Worm (Caenorhabditis elegans): ENCODE data around the gene F16G10.3.

Gene F16G10.3

DNA sequence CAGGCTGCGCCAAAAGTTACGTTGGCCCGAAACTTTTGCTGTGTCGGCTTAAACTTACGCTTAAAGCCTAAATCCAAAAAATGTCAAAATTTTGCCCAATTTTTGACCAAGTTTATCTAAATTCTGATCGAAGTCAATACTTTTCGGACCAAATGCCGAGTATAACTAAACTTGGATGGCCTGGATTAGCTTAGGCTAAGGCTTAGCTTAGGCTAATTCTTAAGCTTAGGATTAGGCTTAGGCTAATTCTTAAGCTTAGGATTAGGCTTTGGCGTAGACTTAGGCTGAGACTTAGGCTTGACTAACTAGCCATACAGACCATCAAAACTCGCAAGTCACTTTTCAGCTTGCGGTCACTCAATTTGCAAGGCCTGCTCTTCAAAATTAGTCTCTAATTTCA is 36.0 kb upstream of the F16G10.3 start:
- TF ChIP-seq pag-3 (tag; optimal IDR thresholded peaks at IDR 0.05; ENCODE audit: borderline replicate concordance, insufficient read depth) (no peak), hlh-4 (tag; optimal IDR thresholded peaks at IDR 0.05) (no peak), aha-1 (tag; optimal IDR thresholded peaks at IDR 0.05) (no peak), C04F5.9 (tag; optimal IDR thresholded peaks at IDR 0.05) (no peak), ceh-63 (GFP tag; optimal IDR thresholded peaks at IDR 0.05) (no peak), hpl-2 (GFP tag; optimal IDR thresholded peaks at IDR 0.05) (no peak), unc-130 (tag; optimal IDR thresholded peaks at IDR 0.05) (no peak), pax-3 (tag; optimal IDR thresholded peaks at IDR 0.05) (no peak), tlp-1 (tag; optimal IDR thresholded peaks at IDR 0.05) (no peak), elt-2 (tag; optimal IDR thresholded peaks at IDR 0.05) (no peak), mep-1 (tag; optimal IDR thresholded peaks at IDR 0.05) (no peak), efl-3 (GFP tag; optimal IDR thresholded peaks at IDR 0.05) (no peak), unc-30 (tag; optimal IDR thresholded peaks at IDR 0.05) (no peak), ztf-11 (tag; optimal IDR thresholded peaks at IDR 0.05) (no peak), dpl-1 (GFP tag; optimal IDR thresholded peaks at IDR 0.05) (no peak), zag-1 (tag; optimal IDR thresholded peaks at IDR 0.05) (no peak), ets-5 (GFP tag; IDR thresholded peaks at IDR 0.05) (no peak), nhr-237 (tag; optimal IDR thresholded peaks at IDR 0.05) (no peak)

DNA sequence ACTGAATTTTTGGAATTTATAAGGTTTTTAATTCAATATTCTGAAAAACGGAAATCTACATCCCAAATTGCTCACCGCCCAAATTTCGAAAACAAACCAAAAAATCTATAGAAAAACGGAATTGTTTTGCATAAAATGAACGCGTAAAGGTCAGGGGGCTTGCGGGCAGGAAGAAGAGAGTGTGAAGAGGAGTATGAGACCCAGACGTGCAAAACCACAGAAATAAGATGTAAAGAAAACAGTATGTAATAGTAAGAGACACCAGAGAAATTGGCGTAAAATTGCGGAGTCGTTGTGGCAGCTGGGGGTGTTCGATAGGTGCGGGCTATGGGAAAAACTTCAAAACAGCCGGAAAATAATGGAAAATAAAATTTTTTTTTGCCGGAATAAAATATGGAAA is 31.2 kb upstream of the F16G10.3 start:
- TF ChIP-seq grh-1 (GFP tag; IDR thresholded peaks at IDR 0.05) (no peak), efl-1 (optimal IDR thresholded peaks at IDR 0.05) (peak; percentile 34 to 44), efl-1 (GFP tag; optimal IDR thresholded peaks at IDR 0.05 in 1 of 2) (peak; percentile 18 to 20), mep-1 (tag; optimal IDR thresholded peaks at IDR 0.05) (peak; percentile 35), snu-23 (GFP tag; optimal IDR thresholded peaks at IDR 0.05) (peak; percentile 6), F16B12.6 (tag; optimal IDR thresholded peaks at IDR 0.05) (peak; percentile 4), lsy-2 (tag; optimal IDR thresholded peaks at IDR 0.05) (peak in 1 of 2 experiments; percentile 10), dpl-1 (GFP tag; optimal IDR thresholded peaks at IDR 0.05) (no peak), lin-14 (GFP tag; optimal IDR thresholded peaks at IDR 0.05) (peak; percentile 61), irx-1 (tag; optimal IDR thresholded peaks at IDR 0.05) (no peak), nhr-28 (tag; optimal IDR thresholded peaks at IDR 0.05) (no peak), lin-35 (GFP tag; optimal IDR thresholded peaks at IDR 0.05) (peak; percentile 10 to 23), rnt-1 (tag; optimal IDR thresholded peaks at IDR 0.05) (peak; percentile 78)

DNA sequence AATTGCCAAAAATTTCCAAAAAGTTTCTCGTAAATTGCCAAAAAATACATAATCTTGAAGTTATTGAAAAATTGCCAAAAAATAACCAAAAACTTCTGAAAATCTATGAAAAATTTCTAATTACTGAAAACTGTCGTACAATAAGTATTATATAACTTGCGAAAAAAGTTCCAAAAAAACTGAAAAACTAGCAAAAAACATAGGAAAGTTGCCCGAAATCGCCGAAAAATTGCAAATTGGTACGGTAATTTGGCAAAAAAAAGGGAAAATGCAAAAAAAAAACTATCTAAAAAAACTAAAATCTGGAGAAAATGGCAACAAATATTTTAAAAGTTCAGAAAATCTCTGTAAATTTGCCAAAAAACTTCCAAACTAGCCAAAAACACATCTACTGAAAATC is 30.7 kb upstream of the F16G10.3 start, which contains the start of gene enri-1:
Gene enri-1 (minus strand): TSS at position 101 of the 400 bp plus-strand sequence.
- TF ChIP-seq dpl-1 (GFP tag; optimal IDR thresholded peaks at IDR 0.05): no peak
- no peak for TF ChIP-seq pag-3 (tag; optimal IDR thresholded peaks at IDR 0.05; ENCODE audit: borderline replicate concordance, insufficient read depth)
- no peak for TF ChIP-seq mdl-1 (tag; optimal IDR thresholded peaks at IDR 0.05)
- no peak for TF ChIP-seq snpc-4 (tag; optimal IDR thresholded peaks at IDR 0.05)
- TF ChIP-seq hlh-17 (GFP tag; optimal IDR thresholded peaks at IDR 0.05; ENCODE audit: borderline replicate concordance): no peak
- TF ChIP-seq mab-9 (GFP tag; IDR thresholded peaks at IDR 0.05): no peak
- no peak for TF ChIP-seq ceh-88 (GFP tag; IDR thresholded peaks at IDR 0.05)
- no peak for TF ChIP-seq blmp-1 (tag; optimal IDR thresholded peaks at IDR 0.05)
- no peak for TF ChIP-seq ceh-8 (GFP tag; optimal IDR thresholded peaks at IDR 0.05)
- no peak for TF ChIP-seq nhr-71 (tag; optimal IDR thresholded peaks at IDR 0.05)
- no peak for TF ChIP-seq nhr-19 (GFP tag; conservative IDR thresholded peaks at IDR 0.05)
- TF ChIP-seq nhr-12 (tag; optimal IDR thresholded peaks at IDR 0.05): no peak
- no peak for TF ChIP-seq elt-3 (tag; optimal IDR thresholded peaks at IDR 0.05)
- no peak for TF ChIP-seq lin-39 (tag; optimal IDR thresholded peaks at IDR 0.05)
- TF ChIP-seq swsn-7 (tag; optimal IDR thresholded peaks at IDR 0.05): no peak

All from whole organism, L1 larva.